Worm (Caenorhabditis elegans): ENCODE results near the gene srh-299.
A peak's percentile ranks its signal among the peaks of the same experiment; 100 is the strongest.

Gene srh-299

DNA sequence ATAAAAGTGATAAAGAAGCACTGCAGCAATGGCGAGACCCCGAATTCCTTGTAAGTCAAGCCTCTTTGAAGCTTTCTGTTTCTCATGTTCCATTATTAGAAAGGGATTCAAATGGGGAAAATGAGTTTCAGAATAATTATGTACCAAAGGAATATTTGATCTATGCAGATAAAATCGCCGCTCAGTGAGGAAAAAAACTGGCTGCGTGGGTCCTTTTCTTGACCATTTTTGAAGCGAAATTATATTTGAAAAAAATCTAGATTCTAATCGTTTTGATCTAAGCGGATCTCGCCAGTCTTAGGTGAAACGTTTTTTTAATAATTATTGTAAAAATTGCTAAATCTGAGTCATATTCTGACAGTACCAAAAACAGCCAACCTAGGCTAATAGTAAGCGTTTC is 21.6 kb downstream of the srh-299 start, which contains the start of gene oac-42:
Gene oac-42, minus strand, starts transcription at position 101 of the 400 bp plus-strand sequence.
- TF ChIP-seq dve-1 (tag; optimal IDR thresholded peaks at IDR 0.05; ENCODE audit: insufficient read depth) (no peak), unc-62 (GFP tag; optimal IDR thresholded peaks at IDR 0.05 in 1 of 2) (peak in 1 of 2 experiments; percentile 57), unc-62 (tag; optimal IDR thresholded peaks at IDR 0.05) (no peak)

DNA sequence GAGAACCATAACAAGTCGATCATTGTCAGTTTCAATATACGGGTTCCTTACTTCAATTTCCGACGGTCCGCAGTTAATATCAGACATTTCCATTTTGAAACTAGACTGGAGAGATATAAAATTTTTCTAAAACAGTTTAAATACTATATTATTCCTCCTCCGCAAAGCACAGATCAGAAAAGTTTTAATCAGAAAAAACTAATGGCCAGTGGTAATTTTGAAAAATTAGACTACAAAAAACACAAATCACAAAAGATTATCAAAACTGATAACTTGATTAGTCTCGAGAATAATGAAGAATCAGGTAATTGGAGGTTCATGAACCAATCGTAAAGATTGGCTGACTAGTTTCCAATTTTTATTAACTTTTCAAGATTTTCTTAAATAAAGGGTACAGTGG is 22.8 kb downstream of the srh-299 start, which contains the start of gene T06C12.9:
Gene T06C12.9, minus strand, starts transcription at position 101 of the 400 bp plus-strand sequence.
- no peak for TF ChIP-seq Y105C5A.15 (GFP tag; IDR thresholded peaks at IDR 0.05)
- TF ChIP-seq arid-1 (GFP tag; conservative IDR thresholded peaks at IDR 0.05): no peak
- no peak for TF ChIP-seq nhr-237 (tag; optimal IDR thresholded peaks at IDR 0.05)
- TF ChIP-seq zip-2 (tag; optimal IDR thresholded peaks at IDR 0.05): no peak
- TF ChIP-seq ZK337.2 (GFP tag; IDR thresholded peaks at IDR 0.05): no peak
- peak; percentile 3 for TF ChIP-seq nhr-28 (tag; optimal IDR thresholded peaks at IDR 0.05)
- TF ChIP-seq vab-7 (GFP tag; IDR thresholded peaks at IDR 0.05): no peak
- no peak for TF ChIP-seq madf-9 (GFP tag; conservative IDR thresholded peaks at IDR 0.05)

DNA sequence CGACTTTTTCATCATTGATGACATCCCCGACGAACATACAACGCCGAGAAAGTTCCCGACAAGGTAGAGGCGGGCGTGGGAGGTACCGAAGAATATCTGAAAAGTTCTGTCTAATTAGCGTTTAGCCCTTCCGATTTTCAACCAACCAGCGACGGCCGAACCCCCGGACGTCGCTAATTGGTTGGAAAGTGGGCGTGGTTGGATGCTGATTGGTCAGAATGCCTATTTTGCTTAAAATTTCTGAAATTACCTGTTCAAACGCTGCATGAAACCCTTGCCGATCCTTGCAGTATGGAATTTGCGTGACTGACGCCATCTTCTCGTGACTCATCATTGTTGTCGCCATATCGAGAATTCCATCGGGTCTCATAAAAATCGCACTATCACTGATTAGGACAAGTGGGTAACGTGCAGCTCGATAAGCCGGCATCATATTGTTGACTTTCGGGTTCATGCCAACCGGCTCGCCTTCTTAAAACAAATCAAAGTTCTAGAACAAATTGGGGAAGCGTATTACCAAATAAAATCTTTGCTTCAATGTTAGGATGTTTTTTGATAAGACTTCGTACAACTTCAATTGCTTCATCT is 24.7 kb downstream of the srh-299 start:
- peak; percentile 86 for TF ChIP-seq dmd-6 (GFP tag; IDR thresholded peaks at IDR 0.05)
- TF ChIP-seq nhr-25 (tag; optimal IDR thresholded peaks at IDR 0.05; ENCODE audit: borderline replicate concordance, insufficient read depth): no peak
- peak; percentile 82 for TF ChIP-seq nhr-28 (tag; optimal IDR thresholded peaks at IDR 0.05)
- TF ChIP-seq hlh-11 (tag; optimal IDR thresholded peaks at IDR 0.05): peak; percentile 79
- TF ChIP-seq nhr-77 (tag; optimal IDR thresholded peaks at IDR 0.05): peak; percentile 32
- no peak for TF ChIP-seq daf-16 (GFP tag; optimal IDR thresholded peaks at IDR 0.05)
- peak; percentile 87 for TF ChIP-seq daf-16 (tag; optimal IDR thresholded peaks at IDR 0.05)
- peak; percentile 48 for TF ChIP-seq mxl-3 (GFP tag; optimal IDR thresholded peaks at IDR 0.05)
- peak; percentile 49 for TF ChIP-seq hlh-30 (tag; optimal IDR thresholded peaks at IDR 0.05; ENCODE audit: insufficient read depth)
- no peak for TF ChIP-seq ceh-28 (tag; optimal IDR thresholded peaks at IDR 0.05)
- TF ChIP-seq dve-1 (tag; optimal IDR thresholded peaks at IDR 0.05; ENCODE audit: insufficient read depth): peak; percentile 48
- TF ChIP-seq vab-7 (GFP tag; IDR thresholded peaks at IDR 0.05): no peak
- peak in 1 of 2 experiments; percentile 29 for TF ChIP-seq mdl-1 (tag; optimal IDR thresholded peaks at IDR 0.05)
- TF ChIP-seq ZK546.5 (tag; optimal IDR thresholded peaks at IDR 0.05): no peak
- no peak for TF ChIP-seq F26F4.8 (GFP tag; conservative IDR thresholded peaks at IDR 0.05)
- peak; percentile 84 for TF ChIP-seq pqm-1 (tag; optimal IDR thresholded peaks at IDR 0.05)
- no peak for TF ChIP-seq fkh-10 (GFP tag; optimal IDR thresholded peaks at IDR 0.05)
- TF ChIP-seq php-3 (GFP tag; IDR thresholded peaks at IDR 0.05): peak; percentile 60; the same call in 1 of the 2 replicates

DNA sequence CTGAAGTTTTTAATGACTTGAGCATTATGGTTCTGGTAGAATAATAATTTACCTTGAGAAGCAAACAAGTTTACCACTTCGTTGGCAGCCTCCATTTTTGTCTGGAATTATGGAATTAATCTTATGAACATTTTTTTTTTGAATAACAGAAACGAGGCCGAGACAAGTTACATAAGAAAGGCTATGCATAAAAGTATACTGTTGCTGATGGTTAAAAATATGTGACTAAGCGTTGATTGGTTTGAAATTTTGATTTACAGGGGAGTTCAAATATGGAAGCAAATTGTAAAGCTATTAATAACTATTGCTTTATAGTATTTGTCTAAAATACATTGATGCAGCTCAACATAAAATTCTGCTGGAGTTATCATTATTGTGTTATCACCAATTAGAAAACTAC is 25.6 kb downstream of the srh-299 start, which contains the start of gene cgt-1:
Gene cgt-1, minus strand, starts transcription at position 101 of the 400 bp plus-strand sequence.
- no peak for TF ChIP-seq daf-16 (GFP tag; optimal IDR thresholded peaks at IDR 0.05)
- peak; percentile 3 for TF ChIP-seq daf-16 (tag; optimal IDR thresholded peaks at IDR 0.05)
- TF ChIP-seq dve-1 (tag; optimal IDR thresholded peaks at IDR 0.05; ENCODE audit: insufficient read depth): peak; percentile 10
- TF ChIP-seq daf-19 (GFP tag; conservative IDR thresholded peaks at IDR 0.05): no peak

DNA sequence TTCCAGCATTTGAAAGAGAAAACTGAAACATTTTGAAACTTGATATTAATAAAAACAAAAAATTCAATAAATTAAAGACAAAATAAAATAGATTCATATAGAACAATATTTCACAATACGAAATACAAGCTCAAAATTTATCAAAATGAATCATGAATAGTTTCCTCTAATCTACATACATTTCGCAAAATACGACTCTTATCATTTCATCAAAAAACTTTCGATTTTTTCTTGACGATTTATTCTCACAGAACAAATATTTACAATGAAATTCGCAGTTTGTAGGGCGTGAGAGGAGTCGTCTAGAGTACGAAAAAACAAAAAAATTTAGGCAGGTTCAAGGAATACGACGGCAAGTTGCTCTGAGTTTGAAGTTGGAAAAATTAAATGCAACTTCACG is 27.0 kb downstream of the srh-299 start:
- TF ChIP-seq daf-16 (GFP tag; optimal IDR thresholded peaks at IDR 0.05): no peak
- TF ChIP-seq daf-16 (tag; optimal IDR thresholded peaks at IDR 0.05): peak; percentile 78
- TF ChIP-seq attf-4 (tag; optimal IDR thresholded peaks at IDR 0.05): no peak
- peak; percentile 60 for TF ChIP-seq nhr-28 (tag; optimal IDR thresholded peaks at IDR 0.05)
- no peak for TF ChIP-seq zfp-2 (tag; optimal IDR thresholded peaks at IDR 0.05)
- no peak for TF ChIP-seq gei-8 (GFP tag; optimal IDR thresholded peaks at IDR 0.05)
- TF ChIP-seq duxl-1 (tag; optimal IDR thresholded peaks at IDR 0.05; ENCODE audit: poor library complexity): no peak
- peak; percentile 35; the same call in 1 of the 2 replicates for TF ChIP-seq dmd-6 (GFP tag; IDR thresholded peaks at IDR 0.05)
- TF ChIP-seq hlh-11 (tag; optimal IDR thresholded peaks at IDR 0.05): peak; percentile 18

Measured in whole organism, L4 larva.